Worm (Caenorhabditis elegans): ENCODE results near the gene H25K10.2.

Gene H25K10.2

ce11 chrIV:16203373-16203772 is 7.4 kb downstream of the H25K10.2 start:
- TF ChIP-seq ceh-28 (tag; optimal IDR thresholded peaks at IDR 0.05) (no peak), unc-62 (GFP tag; optimal IDR thresholded peaks at IDR 0.05) (no peak), nhr-67 (tag; optimal IDR thresholded peaks at IDR 0.05) (no peak), lin-39 (tag; optimal IDR thresholded peaks at IDR 0.05) (no peak), pha-4 (tag; optimal IDR thresholded peaks at IDR 0.05) (peak; percentile 51), lsy-12 (tag; optimal IDR thresholded peaks at IDR 0.05) (no peak), elt-2 (tag; optimal IDR thresholded peaks at IDR 0.05) (peak; percentile 96), skn-1 (tag; optimal IDR thresholded peaks at IDR 0.05) (peak; percentile 32), nhr-25 (tag; optimal IDR thresholded peaks at IDR 0.05) (no peak), egl-5 (tag; optimal IDR thresholded peaks at IDR 0.05) (no peak), zag-1 (tag; optimal IDR thresholded peaks at IDR 0.05) (no peak), pqm-1 (tag; optimal IDR thresholded peaks at IDR 0.05) (peak; percentile 86), eor-1 (tag; optimal IDR thresholded peaks at IDR 0.05) (no peak), jun-1 (tag; optimal IDR thresholded peaks at IDR 0.05) (no peak)

- TF ChIP-seq tbx-2 (tag; optimal IDR thresholded peaks at IDR 0.05) (no peak), fkh-10 (GFP tag; optimal IDR thresholded peaks at IDR 0.05) (no peak), hmg-11 (tag; optimal IDR thresholded peaks at IDR 0.05) (no peak), nhr-11 (tag; optimal IDR thresholded peaks at IDR 0.05) (no peak), unc-62 (GFP tag; optimal IDR thresholded peaks at IDR 0.05) (no peak), eor-1 (tag; optimal IDR thresholded peaks at IDR 0.05) (no peak), nhr-77 (tag; optimal IDR thresholded peaks at IDR 0.05) (no peak), egl-27 (tag; optimal IDR thresholded peaks at IDR 0.05) (no peak), fos-1 (tag; optimal IDR thresholded peaks at IDR 0.05) (no peak), ceh-28 (tag; optimal IDR thresholded peaks at IDR 0.05) (no peak), ceh-82 (tag; optimal IDR thresholded peaks at IDR 0.05) (no peak), skn-1 (tag; optimal IDR thresholded peaks at IDR 0.05) (no peak), nhr-76 (tag; optimal IDR thresholded peaks at IDR 0.05) (no peak), lin-39 (tag; optimal IDR thresholded peaks at IDR 0.05) (no peak), elt-1 (tag; optimal IDR thresholded peaks at IDR 0.05) (no peak)
Measured at ce11 chrIV:16202074-16202473, 8.7 kb downstream of the H25K10.2 start, which contains the start of gene H25K10.1. Gene H25K10.1, plus strand, starts transcription at chrIV:16202374.

- TF ChIP-seq jun-1 (tag; optimal IDR thresholded peaks at IDR 0.05) (no peak), fkh-10 (GFP tag; optimal IDR thresholded peaks at IDR 0.05) (no peak), ztf-11 (tag; optimal IDR thresholded peaks at IDR 0.05) (no peak), ama-1 (optimal IDR thresholded peaks at IDR 0.05) (no peak), unc-39 (tag; optimal IDR thresholded peaks at IDR 0.05) (no peak), elt-1 (tag; optimal IDR thresholded peaks at IDR 0.05) (no peak), nhr-77 (tag; optimal IDR thresholded peaks at IDR 0.05) (no peak), nfya-1 (tag; optimal IDR thresholded peaks at IDR 0.05; ENCODE audit: insufficient read depth) (no peak), ceh-82 (tag; optimal IDR thresholded peaks at IDR 0.05) (no peak), fkh-2 (tag; optimal IDR thresholded peaks at IDR 0.05) (no peak), nhr-25 (tag; optimal IDR thresholded peaks at IDR 0.05) (no peak), nhr-67 (tag; optimal IDR thresholded peaks at IDR 0.05) (no peak), skn-1 (tag; optimal IDR thresholded peaks at IDR 0.05) (no peak), R02D3.7 (tag; optimal IDR thresholded peaks at IDR 0.05) (no peak), ceh-28 (tag; optimal IDR thresholded peaks at IDR 0.05) (no peak), lin-15B (tag; optimal IDR thresholded peaks at IDR 0.05) (no peak), unc-62 (GFP tag; optimal IDR thresholded peaks at IDR 0.05) (no peak), nhr-76 (tag; optimal IDR thresholded peaks at IDR 0.05) (no peak)
Measured at ce11 chrIV:16199831-16200230, 11.0 kb downstream of the H25K10.2 start.

ce11 chrIV:16196717-16197116 is 14.1 kb downstream of the H25K10.2 start, which contains the start of gene Y7A9A.1:
Gene Y7A9A.1, plus strand, starts transcription at chrIV:16197017.
- TF ChIP-seq skn-1 (tag; optimal IDR thresholded peaks at IDR 0.05) (no peak), tbx-2 (tag; optimal IDR thresholded peaks at IDR 0.05) (no peak), nhr-11 (tag; optimal IDR thresholded peaks at IDR 0.05) (no peak), fkh-2 (tag; optimal IDR thresholded peaks at IDR 0.05) (no peak)

- TF ChIP-seq nhr-25 (tag; optimal IDR thresholded peaks at IDR 0.05) (peak; percentile 1), unc-39 (tag; optimal IDR thresholded peaks at IDR 0.05) (no peak)
Measured at ce11 chrIV:16192754-16193153, 18.1 kb downstream of the H25K10.2 start.

ce11 chrIV:16191597-16191996 is 19.2 kb downstream of the H25K10.2 start:
- TF ChIP-seq pha-4 (tag; optimal IDR thresholded peaks at IDR 0.05) = no peak
- no peak for TF ChIP-seq nfya-1 (tag; optimal IDR thresholded peaks at IDR 0.05; ENCODE audit: insufficient read depth)
- TF ChIP-seq snpc-4 (tag; optimal IDR thresholded peaks at IDR 0.05) = no peak
- TF ChIP-seq tbx-2 (tag; optimal IDR thresholded peaks at IDR 0.05) = no peak
- no peak for TF ChIP-seq mml-1 (tag; optimal IDR thresholded peaks at IDR 0.05)
- TF ChIP-seq nhr-43 (tag; optimal IDR thresholded peaks at IDR 0.05; ENCODE audit: poor library complexity, severe bottlenecking) = no peak
- no peak for TF ChIP-seq skn-1 (tag; optimal IDR thresholded peaks at IDR 0.05)
- no peak for TF ChIP-seq egl-5 (tag; optimal IDR thresholded peaks at IDR 0.05)
- no peak for TF ChIP-seq lin-15B (tag; optimal IDR thresholded peaks at IDR 0.05)
- TF ChIP-seq lin-39 (tag; optimal IDR thresholded peaks at IDR 0.05) = no peak
- no peak for TF ChIP-seq nhr-25 (tag; optimal IDR thresholded peaks at IDR 0.05)
- no peak for TF ChIP-seq eor-1 (tag; optimal IDR thresholded peaks at IDR 0.05)
